2 fruit fly cellular contexts compared by ENCODE assay signal in the genomic region with DNA sequence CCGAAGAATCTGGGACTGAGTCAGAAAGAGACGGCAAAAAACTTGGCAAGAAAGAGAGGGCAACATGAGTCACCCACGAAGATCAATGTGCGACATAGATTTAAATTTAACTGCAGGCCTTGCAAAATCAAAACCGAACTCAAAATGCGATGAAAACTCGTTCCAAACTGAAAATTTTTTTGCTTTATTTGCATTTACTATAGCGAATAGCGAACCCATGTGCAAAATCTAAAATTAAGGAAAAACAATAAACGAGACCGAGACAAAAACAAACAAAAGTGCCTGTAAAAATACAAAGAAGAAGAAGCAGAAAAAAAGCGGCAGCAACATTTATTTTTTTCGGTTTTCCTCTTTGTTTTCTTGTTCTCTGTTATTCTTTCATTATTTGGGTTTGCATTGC.
A peak's percentile ranks its signal among the peaks of the same experiment; 100 is the strongest.
TF ChIP-seq lines count a peak whose summit lies in the region.

No protein-coding gene starts in this region.

TF ChIP-seq in whole organism, adult, 20 proteins besides CTCF, POLR2A, EP300 and RAD21:
- TF ChIP-seq toe (GFP tag; optimal IDR thresholded peaks at IDR 0.05; lab: Kevin White, UChicago) (no peak), CG5204 (GFP tag; optimal IDR thresholded peaks at IDR 0.05; lab: Kevin White, UChicago) (no peak), cic (GFP tag; optimal IDR thresholded peaks at IDR 0.05; lab: Kevin White, UChicago) (no peak), tj (GFP tag; optimal IDR thresholded peaks at IDR 0.05; lab: Kevin White, UChicago) (peak; percentile 85), Clk (GFP tag; optimal IDR thresholded peaks at IDR 0.05; lab: Kevin White, UChicago) (no peak), CG7045 (GFP tag; optimal IDR thresholded peaks at IDR 0.05; lab: Kevin White, UChicago) (no peak), Crg-1 (GFP tag; optimal IDR thresholded peaks at IDR 0.05; lab: Kevin White, UChicago) (no peak)
TF ChIP-seq in whole organism, adult: peak in this region for 1.

TF ChIP-seq in whole organism, prepupa, 60 proteins besides CTCF, POLR2A, EP300 and RAD21:
- TF ChIP-seq Eip93F (GFP tag; optimal IDR thresholded peaks at IDR 0.05; lab: Kevin White, UChicago) (no peak), Eip78C (GFP tag; lab: Kevin White, UChicago) (peak; percentile 8)
TF ChIP-seq in whole organism, prepupa: peak in this region for 1.
